Fruit fly (Drosophila melanogaster): ENCODE results near the gene CG5880.

CG5880 gene

DNA sequence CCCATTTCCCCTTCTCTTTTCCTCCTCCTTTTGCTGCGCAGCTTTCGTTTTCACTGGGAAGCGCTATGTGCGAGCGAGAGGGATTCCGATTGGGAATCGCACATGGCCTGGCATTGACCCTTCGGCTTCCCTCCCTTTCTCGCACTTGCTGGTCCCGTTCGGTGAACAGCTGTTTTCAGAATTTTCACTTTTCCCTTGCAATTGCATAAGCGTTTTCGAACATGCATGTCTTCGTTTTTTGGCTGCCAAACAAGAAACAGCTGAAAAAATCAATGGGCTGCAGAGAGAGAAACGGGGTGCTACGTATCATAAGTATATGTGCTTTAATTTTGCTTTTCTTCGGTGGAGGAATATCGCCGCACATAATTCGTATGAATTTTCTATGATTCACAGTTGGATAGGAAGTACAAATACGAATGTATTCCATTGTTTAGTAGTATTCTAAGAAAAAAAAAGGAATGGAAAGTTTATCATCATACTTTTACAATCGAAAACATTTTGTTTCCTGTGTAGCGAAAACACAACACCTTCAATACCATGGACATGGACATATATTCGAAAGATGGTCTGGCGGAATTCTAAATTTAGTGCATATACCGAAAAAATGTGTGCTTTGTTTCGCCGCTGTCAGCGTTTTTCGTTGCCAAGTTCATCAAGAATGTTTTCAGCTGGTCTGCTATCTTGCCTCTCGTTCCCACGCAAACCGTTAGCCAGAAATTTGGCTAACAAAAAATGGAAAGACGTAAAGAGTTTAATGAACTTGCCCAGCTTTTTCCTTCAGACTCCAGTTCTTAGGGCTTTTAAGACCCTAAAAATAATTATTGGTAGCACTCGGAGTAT, 35.8 kb downstream of the CG5880 start (continued):
- TF ChIP-seq Vsx1 (GFP tag; optimal IDR thresholded peaks at IDR 0.05) (no peak), so (GFP tag; IDR thresholded peaks at IDR 0.05) (no peak), Pdp1 (GFP tag; optimal IDR thresholded peaks at IDR 0.05) (peak; percentile 24 to 76), CG12769 (tag; optimal IDR thresholded peaks at IDR 0.05) (no peak), Hmx (GFP tag; optimal IDR thresholded peaks at IDR 0.05) (no peak), Sox100B (GFP tag; optimal IDR thresholded peaks at IDR 0.05) (no peak), Max (GFP tag; optimal IDR thresholded peaks at IDR 0.05) (no peak), unpg (GFP tag; optimal IDR thresholded peaks at IDR 0.05) (peak; percentile 66), CG3847 (GFP tag; IDR thresholded peaks at IDR 0.05) (peak; percentile 29; the same call in 1 of the 2 replicates), D19B (GFP tag; optimal IDR thresholded peaks at IDR 0.05) (no peak), az2 (GFP tag; optimal IDR thresholded peaks at IDR 0.05) (peak; percentile 41), CG33557 (GFP tag; optimal IDR thresholded peaks at IDR 0.05) (no peak), CG2889 (GFP tag; IDR thresholded peaks at IDR 0.05) (0 out of 3 replicates have a peak, but pooled peaks have one; percentile 11), Blimp-1 (GFP tag; optimal IDR thresholded peaks at IDR 0.05) (peak; percentile 73), CG2712 (tag; optimal IDR thresholded peaks at IDR 0.05) (peak; percentile 56), gro (GFP tag; optimal IDR thresholded peaks at IDR 0.05) (no peak), CG17802 (tag; optimal IDR thresholded peaks at IDR 0.05) (no peak), prd (optimal IDR thresholded peaks at IDR 0.05) (no peak), prd (GFP tag; IDR thresholded peaks at IDR 0.05) (peak; percentile 26; the same call in 1 of the 3 replicates), disco-r (GFP tag; optimal IDR thresholded peaks at IDR 0.05) (no peak), CG14050 (GFP tag; IDR thresholded peaks at IDR 0.05) (no peak), Optix (GFP tag; IDR thresholded peaks at IDR 0.05) (no peak), tio (GFP tag; optimal IDR thresholded peaks at IDR 0.05) (no peak), HLH3B (GFP tag; IDR thresholded peaks at IDR 0.05) (peak; percentile 42), Sin3A (optimal IDR thresholded peaks at IDR 0.05) (no peak), bab2 (GFP tag; optimal IDR thresholded peaks at IDR 0.05) (peak; percentile 57), usp (GFP tag; optimal IDR thresholded peaks at IDR 0.05) (no peak), CG7271 (tag; optimal IDR thresholded peaks at IDR 0.05) (no peak), E2f1 (GFP tag; IDR thresholded peaks at IDR 0.05) (peak; percentile 44; the same call in 1 of the 2 replicates), CG1647 (GFP tag; optimal IDR thresholded peaks at IDR 0.05) (no peak), CG6765 (GFP tag; optimal IDR thresholded peaks at IDR 0.05) (no peak), luna (GFP tag; optimal IDR thresholded peaks at IDR 0.05) (no peak), Dfd (GFP tag; optimal IDR thresholded peaks at IDR 0.05) (no peak), CG8478 (optimal IDR thresholded peaks at IDR 0.05) (no peak), CG9876 (GFP tag; optimal IDR thresholded peaks at IDR 0.05) (no peak), Hr3 (GFP tag; optimal IDR thresholded peaks at IDR 0.05) (peak; percentile 32), ranshi (GFP tag; IDR thresholded peaks at IDR 0.05) (no peak; the same call in 1 of the 2 replicates), CG7372 (GFP tag; IDR thresholded peaks at IDR 0.05) (0 out of 2 replicates have a peak, but pooled peaks have one; percentile 19), trem (tag; optimal IDR thresholded peaks at IDR 0.05) (no peak), aop (GFP tag; IDR thresholded peaks at IDR 0.05) (no peak), Bteb2 (GFP tag; optimal IDR thresholded peaks at IDR 0.05) (no peak), Sry-β (GFP tag; optimal IDR thresholded peaks at IDR 0.05) (no peak), CG31365 (tag; optimal IDR thresholded peaks at IDR 0.05) (no peak), Gsc (GFP tag; IDR thresholded peaks at IDR 0.05) (no peak), CG11696 (GFP tag; IDR thresholded peaks at IDR 0.05) (no peak), CG10209 (GFP tag; optimal IDR thresholded peaks at IDR 0.05) (peak; percentile 51), Awh (GFP tag; IDR thresholded peaks at IDR 0.05) (no peak), CG10462 (GFP tag; optimal IDR thresholded peaks at IDR 0.05) (no peak), Rfx (GFP tag; IDR thresholded peaks at IDR 0.05) (peak; percentile 70), ash1 (GFP tag; optimal IDR thresholded peaks at IDR 0.05) (no peak), MTF-1 (GFP tag; optimal IDR thresholded peaks at IDR 0.05; ENCODE audit: borderline replicate concordance) (no peak)

All from whole organism, embryonic.